Worm (Caenorhabditis elegans): Measurements from ENCODE around the gene T21E8.6.

DNA sequence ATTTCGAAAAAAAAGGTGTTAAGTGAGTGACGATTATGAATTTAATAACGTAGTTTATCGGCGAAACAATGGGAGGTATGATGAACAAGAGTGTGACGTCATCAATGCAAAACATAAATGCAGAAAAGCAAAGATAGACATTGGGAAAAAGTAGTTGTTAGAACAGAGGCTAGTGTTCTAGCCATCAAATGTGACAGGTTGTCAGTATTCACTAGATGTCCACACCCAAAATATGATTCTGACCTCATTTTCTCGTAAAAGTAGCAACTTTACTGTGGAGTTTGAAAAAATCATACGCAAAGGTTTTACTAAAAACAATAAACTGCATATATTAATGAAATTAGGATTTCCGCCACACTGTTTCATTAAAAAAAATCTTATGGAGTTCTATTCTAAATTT lies 30.9 kb upstream of the T21E8.6 start:
- no peak for TF ChIP-seq dve-1 (tag; optimal IDR thresholded peaks at IDR 0.05)
- TF ChIP-seq ama-1 (optimal IDR thresholded peaks at IDR 0.05), result no peak
- no peak for TF ChIP-seq ahr-1 (tag; optimal IDR thresholded peaks at IDR 0.05)
- TF ChIP-seq madf-2 (tag; optimal IDR thresholded peaks at IDR 0.05), result no peak
- TF ChIP-seq pha-4 (tag; optimal IDR thresholded peaks at IDR 0.05), result no peak
- no peak for TF ChIP-seq tbx-7 (tag; optimal IDR thresholded peaks at IDR 0.05)

Measured in whole organism, late embryonic.